Worm (Caenorhabditis elegans): Measurements from ENCODE around the gene K10C9.1.

DNA sequence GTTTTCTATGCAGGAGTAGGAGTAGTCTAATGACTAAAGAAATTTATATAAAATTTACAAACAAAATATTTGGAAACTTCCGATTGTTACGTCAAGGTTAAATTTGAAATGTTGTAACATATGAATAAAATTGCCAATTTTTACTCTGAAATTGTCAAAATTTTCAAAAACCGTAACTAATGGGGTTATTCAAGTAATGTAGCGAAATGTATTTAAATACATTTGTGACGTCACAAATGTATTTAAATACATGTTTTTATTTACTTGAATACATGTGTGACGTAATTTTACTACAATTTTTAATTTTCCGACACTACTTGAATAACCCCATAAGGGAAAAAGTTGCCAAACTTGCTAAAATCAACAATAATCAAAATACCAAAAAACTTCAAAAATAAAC, 21.7 kb upstream of the K10C9.1 start:
- TF ChIP-seq ztf-11 (tag; optimal IDR thresholded peaks at IDR 0.05) (no peak), dmd-8 (GFP tag; IDR thresholded peaks at IDR 0.05) (no peak)

Data from whole organism, L4 larva.